Worm (Caenorhabditis elegans): ENCODE results near the gene sgca-1.

Gene sgca-1

ce11 chrX:6737329-6738008 lies 51.9 kb downstream of the sgca-1 start (continued):
- TF ChIP-seq zip-11 (GFP tag; IDR thresholded peaks at IDR 0.05) = no peak
- no peak for TF ChIP-seq tag-97 (GFP tag; IDR thresholded peaks at IDR 0.05)
- TF ChIP-seq mdt-29 (GFP tag; IDR thresholded peaks at IDR 0.05) = peak; percentile 79
- TF ChIP-seq F10B5.3 (tag; optimal IDR thresholded peaks at IDR 0.05) = no peak
- TF ChIP-seq Y5F2A.4 (GFP tag; optimal IDR thresholded peaks at IDR 0.05) = no peak
- TF ChIP-seq vab-7 (GFP tag; IDR thresholded peaks at IDR 0.05) = 0 out of 2 replicates have a peak, but pooled peaks have one; percentile 27
- no peak for TF ChIP-seq fos-1 (tag; optimal IDR thresholded peaks at IDR 0.05)
- no peak for TF ChIP-seq attf-4 (tag; optimal IDR thresholded peaks at IDR 0.05)
- peak; percentile 77 to 97 for TF ChIP-seq hif-1 (tag; optimal IDR thresholded peaks at IDR 0.05)
- no peak for TF ChIP-seq nhr-111 (GFP tag; optimal IDR thresholded peaks at IDR 0.05)
- no peak for TF ChIP-seq ceh-62 (tag; optimal IDR thresholded peaks at IDR 0.05)
- TF ChIP-seq Y105C5A.15 (GFP tag; IDR thresholded peaks at IDR 0.05) = no peak
- no peak for TF ChIP-seq F49E8.2 (tag; optimal IDR thresholded peaks at IDR 0.05; ENCODE audit: borderline replicate concordance)
- TF ChIP-seq madf-9 (GFP tag; conservative IDR thresholded peaks at IDR 0.05) = 0 out of 2 replicates have a peak, but pooled peaks have one; percentile 37
- no peak for TF ChIP-seq nhr-237 (tag; optimal IDR thresholded peaks at IDR 0.05)
- TF ChIP-seq ztf-7 (tag; optimal IDR thresholded peaks at IDR 0.05) = no peak
- peak; percentile 94 for TF ChIP-seq nhr-28 (tag; optimal IDR thresholded peaks at IDR 0.05)
- peak; percentile 62 for TF ChIP-seq lin-13 (GFP tag; optimal IDR thresholded peaks at IDR 0.05)
- peak; percentile 73 for TF ChIP-seq hmg-1.1 (GFP tag; IDR thresholded peaks at IDR 0.05)
- TF ChIP-seq saeg-2 (GFP tag; IDR thresholded peaks at IDR 0.05) = peak; percentile 84; the same call in 1 of the 2 replicates
- TF ChIP-seq T20F7.1 (GFP tag; optimal IDR thresholded peaks at IDR 0.05) = peak; percentile 65
- no peak for TF ChIP-seq F26F4.8 (GFP tag; conservative IDR thresholded peaks at IDR 0.05)
- no peak for TF ChIP-seq unc-130 (GFP tag; optimal IDR thresholded peaks at IDR 0.05)
- peak; percentile 95 for TF ChIP-seq gei-8 (GFP tag; optimal IDR thresholded peaks at IDR 0.05)
- no peak for TF ChIP-seq duxl-1 (tag; optimal IDR thresholded peaks at IDR 0.05; ENCODE audit: poor library complexity)
- TF ChIP-seq ceh-44 (GFP tag; IDR thresholded peaks at IDR 0.05) = no peak
- no peak for TF ChIP-seq daf-8 (GFP tag; IDR thresholded peaks at IDR 0.05)
- TF ChIP-seq mes-2 (tag; optimal IDR thresholded peaks at IDR 0.05; ENCODE audit: poor library complexity, severe bottlenecking) = peak; percentile 66
- TF ChIP-seq dmd-8 (GFP tag; IDR thresholded peaks at IDR 0.05) = no peak
- TF ChIP-seq nhr-6 (tag; optimal IDR thresholded peaks at IDR 0.05) = peak; percentile 90
- no peak for TF ChIP-seq zag-1 (tag; optimal IDR thresholded peaks at IDR 0.05)
- peak; percentile 93 for TF ChIP-seq tra-1 (GFP tag; IDR thresholded peaks at IDR 0.05)
- TF ChIP-seq rbr-2 (tag; optimal IDR thresholded peaks at IDR 0.05) = peak; percentile 76
- TF ChIP-seq ZK337.2 (GFP tag; IDR thresholded peaks at IDR 0.05) = no peak
- TF ChIP-seq skn-1 (tag; optimal IDR thresholded peaks at IDR 0.05) = no peak
- no peak for TF ChIP-seq R02D3.7 (tag; optimal IDR thresholded peaks at IDR 0.05)
- TF ChIP-seq D1046.2 (GFP tag; IDR thresholded peaks at IDR 0.05) = no peak
- peak; percentile 53 for TF ChIP-seq lin-38 (GFP tag; IDR thresholded peaks at IDR 0.05)
- TF ChIP-seq aha-1 (tag) = peak; percentile 100
- peak; percentile 91 for TF ChIP-seq cey-2 (tag; optimal IDR thresholded peaks at IDR 0.05; ENCODE audit: borderline replicate concordance, insufficient read depth)
- no peak for TF ChIP-seq daf-12 (tag; optimal IDR thresholded peaks at IDR 0.05)
- TF ChIP-seq lim-7 (GFP tag; IDR thresholded peaks at IDR 0.05) = no peak; the same call in 1 of the 2 replicates
- peak; percentile 97 for TF ChIP-seq mxl-3 (GFP tag; optimal IDR thresholded peaks at IDR 0.05)
- peak; percentile 89 for TF ChIP-seq ceh-20 (GFP tag; IDR thresholded peaks at IDR 0.05)
- peak; percentile 61 for TF ChIP-seq F37D6.2 (tag; optimal IDR thresholded peaks at IDR 0.05)
- TF ChIP-seq lin-29 (GFP tag; IDR thresholded peaks at IDR 0.05) = no peak
- peak; percentile 73 to 86 for TF ChIP-seq lsy-2 (tag; optimal IDR thresholded peaks at IDR 0.05)
- no peak for TF ChIP-seq ztf-11 (tag; optimal IDR thresholded peaks at IDR 0.05)
- peak; percentile 36 for TF ChIP-seq dpl-1 (GFP tag; optimal IDR thresholded peaks at IDR 0.05)
- no peak for TF ChIP-seq ces-1 (GFP tag; optimal IDR thresholded peaks at IDR 0.05)
- no peak for TF ChIP-seq nhr-41 (GFP tag; IDR thresholded peaks at IDR 0.05)
